Fruit fly (Drosophila melanogaster) whole organism, embryonic: ENCODE data around the gene TrpRS.

Experiments used
- Ada2b ChIP-seq: fragments of 200-800 bp; sonication (Bioruptor generic); IDR thresholded peaks from 2 replicates; pipeline ENCODE4 v1.3.6; 2022; ENCODE audit warnings: missing biosample characterization, missing genetic modification characterization
- CG10147 ChIP-seq: fragments of 200-800 bp; sonication (Bioruptor generic); optimal IDR thresholded peaks from 2 replicates; lab custom pipeline; 2019; ENCODE audit warnings: missing biosample characterization, mild to moderate bottlenecking, missing genetic modification characterization, moderate library complexity
- CG1024 ChIP-seq: fragments of 200-800 bp; sonication (Bioruptor generic); IDR thresholded peaks from 2 replicates; pipeline ENCODE4 v1.3.6; 2022; ENCODE audit warnings: missing biosample characterization, missing genetic modification characterization
- CG10654 ChIP-seq: fragments of 200-800 bp; sonication (Bioruptor generic); optimal IDR thresholded peaks from 2 replicates; lab custom pipeline; 2016; ENCODE audit warnings: missing biosample characterization, missing genetic modification characterization
- CG10959 ChIP-seq: fragments of 200-800 bp; sonication (Bioruptor generic); IDR thresholded peaks from 2 replicates; pipeline ENCODE4 v1.3.6; 2022; ENCODE audit warnings: missing biosample characterization, missing genetic modification characterization
- CG11398 ChIP-seq: fragments of 200-800 bp; sonication (Bioruptor generic); optimal IDR thresholded peaks from 2 replicates; lab custom pipeline; 2016; ENCODE audit warnings: missing biosample characterization, missing genetic modification characterization
- CG12942 ChIP-seq: fragments of 200-800 bp; sonication (Bioruptor generic); optimal IDR thresholded peaks from 3 replicates; lab custom pipeline; 2016; ENCODE audit warnings: missing biosample characterization, missing genetic modification characterization
- CG15479 ChIP-seq: fragments of 200-800 bp; sonication (Bioruptor generic); optimal IDR thresholded peaks from 3 replicates; lab custom pipeline; 2019; ENCODE audit warnings: missing biosample characterization, mild to moderate bottlenecking, missing genetic modification characterization, moderate library complexity
- CG17186 ChIP-seq: fragments of 200-800 bp; sonication (Bioruptor generic); optimal IDR thresholded peaks from 3 replicates; lab custom pipeline; 2017; ENCODE audit warnings: missing biosample characterization, missing genetic modification reagents, missing genetic modification characterization
- CG17361 ChIP-seq: fragments of 200-800 bp; sonication (Bioruptor generic); IDR thresholded peaks from 3 replicates; pipeline ENCODE4 v1.3.6; 2022; ENCODE audit warnings: missing biosample characterization, missing genetic modification characterization
- CG1792 ChIP-seq: fragments of 200-800 bp; sonication (Bioruptor generic); optimal IDR thresholded peaks from 2 replicates; lab custom pipeline; 2016; ENCODE audit warnings: missing biosample characterization, missing genetic modification characterization
- CG18599 ChIP-seq: fragments of 200-800 bp; sonication (Bioruptor generic); optimal IDR thresholded peaks from 3 replicates; lab custom pipeline; 2017; ENCODE audit warnings: missing biosample characterization, missing genetic modification characterization, mild to moderate bottlenecking, moderate library complexity, missing genetic modification reagents
- CG2116 ChIP-seq: fragments of 200-800 bp; sonication (Bioruptor generic); optimal IDR thresholded peaks from 3 replicates; lab custom pipeline; 2018; ENCODE audit warnings: missing biosample characterization, mild to moderate bottlenecking, missing genetic modification characterization
- CG2199 ChIP-seq: fragments of 200-800 bp; sonication (Bioruptor generic); IDR thresholded peaks from 3 replicates; pipeline ENCODE4 v1.3.6; 2022; ENCODE audit warnings: missing biosample characterization, missing genetic modification characterization
- CG30403 ChIP-seq: fragments of 200-800 bp; sonication (Bioruptor generic); optimal IDR thresholded peaks from 3 replicates; lab custom pipeline; 2016; ENCODE audit warnings: missing biosample characterization, missing genetic modification characterization
- CG43689 ChIP-seq: fragments of 200-800 bp; sonication (Bioruptor generic); IDR thresholded peaks from 2 replicates; pipeline ENCODE4 v1.3.6; 2022; ENCODE audit warnings: missing biosample characterization, missing genetic modification characterization
- CG4617 ChIP-seq: fragments of 200-800 bp; sonication (Bioruptor generic); optimal IDR thresholded peaks from 3 replicates; lab custom pipeline; 2016; ENCODE audit warnings: missing biosample characterization, missing genetic modification characterization, borderline replicate concordance
- CG4820 ChIP-seq: fragments of 200-800 bp; sonication (Bioruptor generic); optimal IDR thresholded peaks from 3 replicates; lab custom pipeline; 2016; ENCODE audit warnings: missing biosample characterization, missing genetic modification characterization
- CG5953 ChIP-seq: fragments of 200-800 bp; sonication (Bioruptor generic); IDR thresholded peaks from 2 replicates; pipeline ENCODE4 v1.3.6; 2022; ENCODE audit warnings: missing biosample characterization, missing genetic modification characterization
- CG6689 ChIP-seq: fragments of 200-800 bp; sonication (Bioruptor generic); IDR thresholded peaks from 2 replicates; pipeline ENCODE4 v1.3.6; 2022; ENCODE audit warnings: missing biosample characterization, missing genetic modification characterization
- CG7745 ChIP-seq: fragments of 200-800 bp; sonication (Bioruptor generic); optimal IDR thresholded peaks from 2 replicates; lab custom pipeline; 2018; ENCODE audit warnings: missing biosample characterization, mild to moderate bottlenecking, missing genetic modification characterization, moderate library complexity
- CG8089 ChIP-seq: fragments of 200-800 bp; sonication (Bioruptor generic); optimal IDR thresholded peaks from 3 replicates; lab custom pipeline; 2016; ENCODE audit warnings: missing biosample characterization, missing genetic modification characterization
- CG9609 ChIP-seq: fragments of 200-800 bp; sonication (Bioruptor generic); optimal IDR thresholded peaks from 3 replicates; lab custom pipeline; 2016; ENCODE audit warnings: missing biosample characterization, missing genetic modification characterization
- E2f1 ChIP-seq: fragments of 200-800 bp; sonication (Bioruptor generic); IDR thresholded peaks from 2 replicates; pipeline ENCODE4 v1.3.6; 2022; ENCODE audit warnings: missing biosample characterization, missing genetic modification characterization
- E2f2 ChIP-seq: fragments of 200-800 bp; sonication (Bioruptor generic); IDR thresholded peaks from 2 replicates; pipeline ENCODE4 v1.3.6; 2022; ENCODE audit warnings: missing biosample characterization, missing genetic modification characterization
- H15 ChIP-seq: fragments of 200-800 bp; sonication (Bioruptor generic); IDR thresholded peaks from 3 replicates; pipeline ENCODE4 v1.3.6; 2022; ENCODE audit warnings: missing biosample characterization, missing genetic modification characterization
- Max ChIP-seq: fragments of 200-800 bp; sonication (Bioruptor generic); optimal IDR thresholded peaks from 2 replicates; lab custom pipeline; 2016; ENCODE audit warnings: missing biosample characterization, mild to moderate bottlenecking, missing genetic modification characterization
- Nf-YB ChIP-seq: fragments of 200-800 bp; sonication (Bioruptor generic); optimal IDR thresholded peaks from 3 replicates; lab custom pipeline; 2019; ENCODE audit warnings: missing biosample characterization, mild to moderate bottlenecking, missing genetic modification characterization, moderate library complexity
- Ssrp ChIP-seq: fragments of 200-800 bp; sonication (Bioruptor generic); optimal IDR thresholded peaks from 2 replicates; lab custom pipeline; 2018; ENCODE audit warnings: missing biosample characterization, mild to moderate bottlenecking, missing genetic modification characterization, moderate library complexity
- Vsx1 ChIP-seq: fragments of 200-800 bp; sonication (Bioruptor generic); optimal IDR thresholded peaks from 2 replicates; lab custom pipeline; 2017; ENCODE audit warnings: missing biosample characterization, mild to moderate bottlenecking, missing genetic modification characterization, missing genetic modification reagents
- bab2 ChIP-seq: fragments of 200-800 bp; sonication (Bioruptor generic); optimal IDR thresholded peaks from 2 replicates; lab custom pipeline; 2016; ENCODE audit warnings: missing biosample characterization, missing genetic modification characterization
- bsh ChIP-seq, 2 experiments: fragments of 200-800 bp; sonication (Bioruptor generic); optimal IDR thresholded peaks; 2 replicates each; lab custom pipeline; 2017 to 2018; ENCODE audit warnings: mild to moderate bottlenecking in 2 of 2, missing biosample characterization in 2 of 2, missing genetic modification characterization in 2 of 2, moderate library complexity in 1 of 2
- corto ChIP-seq: fragments of 200-800 bp; sonication (Bioruptor generic); optimal IDR thresholded peaks from 2 replicates; lab custom pipeline; 2016; ENCODE audit warnings: missing biosample characterization, mild to moderate bottlenecking, missing genetic modification characterization, moderate library complexity
- cwo ChIP-seq: fragments of 200-800 bp; sonication (Bioruptor generic); optimal IDR thresholded peaks from 3 replicates; lab custom pipeline; 2017; ENCODE audit warnings: missing biosample characterization, missing genetic modification characterization, mild to moderate bottlenecking, moderate library complexity, missing genetic modification reagents
- danr ChIP-seq: fragments of 200-800 bp; sonication (Bioruptor generic); IDR thresholded peaks from 2 replicates; pipeline ENCODE4 v1.3.6; 2022; ENCODE audit warnings: missing biosample characterization, missing genetic modification characterization
- fd64A ChIP-seq: fragments of 200-800 bp; sonication (Bioruptor generic); optimal IDR thresholded peaks from 3 replicates; lab custom pipeline; 2018; ENCODE audit warnings: missing biosample characterization, mild to moderate bottlenecking, missing genetic modification characterization
- gem ChIP-seq: fragments of 200-800 bp; sonication (Bioruptor generic); optimal IDR thresholded peaks from 2 replicates; lab custom pipeline; 2019; ENCODE audit warnings: missing biosample characterization, mild to moderate bottlenecking, missing genetic modification characterization, moderate library complexity
- grn ChIP-seq: fragments of 200-800 bp; sonication (Bioruptor generic); optimal IDR thresholded peaks from 3 replicates; lab custom pipeline; 2017; ENCODE audit warnings: missing biosample characterization, missing genetic modification characterization
- jing ChIP-seq: fragments of 200-800 bp; sonication (Bioruptor generic); optimal IDR thresholded peaks from 2 replicates; lab custom pipeline; 2018; ENCODE audit warnings: missing biosample characterization, mild to moderate bottlenecking, missing genetic modification characterization
- luna ChIP-seq: fragments of 200-800 bp; sonication (Bioruptor generic); optimal IDR thresholded peaks from 2 replicates; lab custom pipeline; 2016; ENCODE audit warnings: missing biosample characterization, missing genetic modification characterization
- mirr ChIP-seq: fragments of 200-800 bp; sonication (Bioruptor generic); optimal IDR thresholded peaks from 3 replicates; lab custom pipeline; 2018; ENCODE audit warnings: missing biosample characterization, mild to moderate bottlenecking, missing genetic modification characterization
- nerfin-1 ChIP-seq: fragments of 200-800 bp; sonication (Bioruptor generic); optimal IDR thresholded peaks from 3 replicates; lab custom pipeline; 2019; ENCODE audit warnings: missing biosample characterization, mild to moderate bottlenecking, missing genetic modification characterization, moderate library complexity
- prd ChIP-seq, 3 experiments: fragments of >200 bp in 2 of 3; fragments of 200-800 bp in 1 of 3; sonication (Bioruptor generic) in 1 of 3; optimal IDR thresholded peaks in 2 of 3; IDR thresholded peaks in 1 of 3; 2 replicates in 2 of 3; 3 replicates in 1 of 3; pipeline versions ENCODE4 v1.3.6 to Lab custom; 2017 to 2022; ENCODE audit warnings: missing biosample characterization in 1 of 3, missing genetic modification characterization in 1 of 3
- sens ChIP-seq: fragments of 200-800 bp; sonication (Bioruptor generic); peaks from one replicate; lab custom pipeline; 2016; ENCODE audit warnings: missing biosample characterization, missing genetic modification characterization
- shn ChIP-seq: fragments of 200-800 bp; sonication (Bioruptor generic); optimal IDR thresholded peaks from 3 replicates; lab custom pipeline; 2016; ENCODE audit warnings: missing biosample characterization, missing genetic modification characterization
- slou ChIP-seq: fragments of 200-800 bp; sonication (Bioruptor generic); optimal IDR thresholded peaks from 3 replicates; lab custom pipeline; 2016; ENCODE audit warnings: missing biosample characterization, missing genetic modification characterization
- so ChIP-seq: fragments of 200-800 bp; sonication (Bioruptor generic); IDR thresholded peaks from 3 replicates; pipeline ENCODE4 v1.3.6; 2022; ENCODE audit warnings: missing biosample characterization, missing genetic modification characterization
- tup ChIP-seq: fragments of 200-800 bp; sonication (Bioruptor generic); optimal IDR thresholded peaks from 2 replicates; lab custom pipeline; 2016; ENCODE audit warnings: missing biosample characterization, mild to moderate bottlenecking, missing genetic modification characterization, moderate library complexity
- tx ChIP-seq: fragments of 200-800 bp; sonication (Bioruptor generic); optimal IDR thresholded peaks from 2 replicates; lab custom pipeline; 2016; ENCODE audit warnings: missing biosample characterization, missing genetic modification characterization
- vfl ChIP-seq: fragments of 200-800 bp; sonication (Bioruptor generic); optimal IDR thresholded peaks from 2 replicates; lab custom pipeline; 2016; ENCODE audit warnings: missing biosample characterization, missing genetic modification characterization
- zen ChIP-seq: fragments of 200-800 bp; sonication (Bioruptor generic); optimal IDR thresholded peaks from 3 replicates; lab custom pipeline; 2018; ENCODE audit warnings: missing biosample characterization, mild to moderate bottlenecking, missing genetic modification characterization, moderate library complexity

Gene TrpRS

DNA sequence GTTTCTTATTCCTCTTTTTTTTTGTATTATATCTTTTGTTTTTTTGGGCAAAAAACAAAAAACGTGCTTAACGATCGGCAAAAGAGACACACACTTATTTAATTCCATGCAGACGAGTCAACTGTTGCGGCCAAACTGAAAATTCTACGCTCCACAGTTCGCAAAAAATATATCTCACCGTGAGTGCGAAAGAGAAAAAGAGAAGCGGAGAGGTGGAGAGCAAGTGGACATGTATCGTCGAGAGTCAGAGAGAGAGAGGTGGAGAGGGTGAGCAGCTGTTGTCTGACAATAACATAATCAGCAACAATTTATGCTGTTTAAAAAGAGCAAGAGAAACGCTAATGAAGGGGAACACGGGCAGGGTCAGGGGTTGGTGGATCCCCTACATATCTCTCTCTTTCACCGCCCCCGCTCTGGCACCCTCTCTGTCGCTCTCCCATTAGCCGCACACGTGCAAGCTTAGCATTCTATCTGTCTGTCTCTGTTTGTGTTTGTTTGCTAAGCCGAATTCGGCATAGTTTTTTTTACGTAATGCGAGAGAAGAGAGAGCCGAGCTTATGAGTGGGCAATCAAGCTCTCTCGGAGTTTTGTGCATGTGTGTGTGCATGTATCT is 39.9 kb downstream of the TrpRS start (continued):
- TF ChIP-seq corto (GFP tag; lab: Kevin White, UChicago) (no peak), bsh (GFP tag; optimal IDR thresholded peaks at IDR 0.05; lab: Kevin White, UChicago) (no peak), CG6689 (GFP tag; lab: Robert Waterston, UW) (no peak), CG2116 (GFP tag; lab: Kevin White, UChicago) (no peak), cwo (peak; percentile 99), Ada2b (GFP tag; lab: Robert Waterston, UW) (no peak), CG4617 (GFP tag; lab: Kevin White, UChicago) (no peak), tx (GFP tag; lab: Kevin White, UChicago) (no peak), mirr (GFP tag; lab: Kevin White, UChicago) (peak; percentile 76), Ssrp (no peak), CG9609 (no peak), CG17361 (GFP tag; lab: Robert Waterston, UW) (no peak), vfl (GFP tag; lab: Kevin White, UChicago) (no peak), CG8089 (GFP tag; lab: Kevin White, UChicago) (no peak), CG7745 (tag; lab: Kevin White, UChicago) (no peak), CG4820 (GFP tag; lab: Kevin White, UChicago) (no peak), CG11398 (GFP tag; lab: Kevin White, UChicago) (no peak), bab2 (GFP tag; lab: Kevin White, UChicago) (no peak), danr (GFP tag; lab: Robert Waterston, UW) (no peak), Max (GFP tag; lab: Kevin White, UChicago) (no peak), CG12942 (GFP tag; lab: Kevin White, UChicago) (no peak), Vsx1 (no peak), grn (GFP tag; lab: Kevin White, UChicago) (no peak), nerfin-1 (no peak), E2f2 (GFP tag; lab: Robert Waterston, UW) (no peak), slou (GFP tag; lab: Kevin White, UChicago) (no peak), luna (GFP tag; lab: Kevin White, UChicago) (no peak), E2f1 (GFP tag; lab: Robert Waterston, UW) (no peak), jing (no peak), CG5953 (GFP tag; lab: Robert Waterston, UW) (no peak), prd (optimal IDR thresholded peaks at IDR 0.05; lab: Kevin White, UChicago) (no peak), prd (GFP tag; IDR thresholded peaks at IDR 0.05; lab: Robert Waterston, UW) (no peak), CG1792 (GFP tag; lab: Kevin White, UChicago) (no peak), CG15479 (no peak), fd64A (no peak), CG18599 (GFP tag; lab: Kevin White, UChicago) (no peak), zen (tag; lab: Kevin White, UChicago) (no peak), shn (peak; percentile 19), tup (GFP tag; lab: Kevin White, UChicago) (no peak), CG10147 (GFP tag; lab: Kevin White, UChicago) (no peak), CG10654 (GFP tag; lab: Kevin White, UChicago) (no peak), CG10959 (GFP tag; lab: Robert Waterston, UW) (no peak), CG1024 (GFP tag; lab: Robert Waterston, UW) (no peak), CG2199 (GFP tag; lab: Robert Waterston, UW) (no peak), Nf-YB (GFP tag; lab: Kevin White, UChicago) (peak; percentile 59), CG17186 (GFP tag; lab: Kevin White, UChicago) (no peak), so (no peak), CG30403 (GFP tag; lab: Kevin White, UChicago) (no peak), CG43689 (no peak), gem (tag; lab: Kevin White, UChicago) (no peak), H15 (GFP tag; lab: Robert Waterston, UW) (no peak), sens (GFP tag; lab: Kevin White, UChicago) (peak; percentile 60)
